Worm (Caenorhabditis elegans): Measurements from ENCODE around the gene prmt-5.

Gene prmt-5

ce11 chrIII:5248706-5249105, 18.4 kb downstream of the prmt-5 start:
- TF ChIP-seq gei-8 (GFP tag; optimal IDR thresholded peaks at IDR 0.05): no peak
- peak in 1 of 2 experiments; percentile 8 for TF ChIP-seq unc-62 (GFP tag; optimal IDR thresholded peaks at IDR 0.05 in 1 of 2)
- no peak for TF ChIP-seq unc-62 (tag; optimal IDR thresholded peaks at IDR 0.05)
- TF ChIP-seq mxl-2 (GFP tag; conservative IDR thresholded peaks at IDR 0.05): no peak
- TF ChIP-seq hmg-1.1 (GFP tag; IDR thresholded peaks at IDR 0.05): no peak
- TF ChIP-seq unc-130 (GFP tag; optimal IDR thresholded peaks at IDR 0.05): no peak

- TF ChIP-seq T20F7.1 (GFP tag; optimal IDR thresholded peaks at IDR 0.05) (peak; percentile 88), ceh-28 (tag; optimal IDR thresholded peaks at IDR 0.05) (no peak), lir-3 (tag; optimal IDR thresholded peaks at IDR 0.05) (no peak)
Observed at ce11 chrIII:5254108-5254507, 23.8 kb downstream of the prmt-5 start, which contains the start of the genes sumv-1 and gop-1. Gene sumv-1, minus strand, starts transcription at chrIII:5254187. Gene gop-1, plus strand, starts transcription at chrIII:5254438.

- TF ChIP-seq nhr-6 (tag; optimal IDR thresholded peaks at IDR 0.05): no peak
- TF ChIP-seq unc-62 (GFP tag; optimal IDR thresholded peaks at IDR 0.05 in 1 of 2): peak in 1 of 2 experiments; percentile 92
- TF ChIP-seq unc-62 (tag; optimal IDR thresholded peaks at IDR 0.05): no peak
- peak; percentile 24 for TF ChIP-seq ama-1 (optimal IDR thresholded peaks at IDR 0.05)
Observed at ce11 chrIII:5258918-5259317, 28.6 kb downstream of the prmt-5 start, which contains the start of gene gop-2. Gene gop-2, plus strand, starts transcription at chrIII:5259023.

ce11 chrIII:5260394-5260793, 30.0 kb downstream of the prmt-5 start, which contains the start of gene gop-3:
Gene gop-3, plus strand, starts transcription at chrIII:5260694.
- TF ChIP-seq nhr-28 (tag; optimal IDR thresholded peaks at IDR 0.05) (no peak), saeg-2 (GFP tag; IDR thresholded peaks at IDR 0.05) (no peak), duxl-1 (tag; optimal IDR thresholded peaks at IDR 0.05; ENCODE audit: poor library complexity) (no peak), zfp-2 (tag; optimal IDR thresholded peaks at IDR 0.05) (no peak), nhr-102 (tag; optimal IDR thresholded peaks at IDR 0.05) (no peak), vab-7 (GFP tag; IDR thresholded peaks at IDR 0.05) (no peak), aly-2 (tag; optimal IDR thresholded peaks at IDR 0.05) (no peak), pqm-1 (tag; optimal IDR thresholded peaks at IDR 0.05) (no peak), lin-29 (GFP tag; IDR thresholded peaks at IDR 0.05) (no peak)

ce11 chrIII:5263299-5263993, 33.1 kb downstream of the prmt-5 start, which contains the start of the genes C34E10.9 and hap-1:
Gene C34E10.9, minus strand, starts transcription at chrIII:5263399.
Gene hap-1, plus strand, starts transcription at chrIII:5263943.
- no peak for TF ChIP-seq cey-2 (tag; optimal IDR thresholded peaks at IDR 0.05; ENCODE audit: borderline replicate concordance, insufficient read depth)
- no peak for TF ChIP-seq nhr-111 (GFP tag; optimal IDR thresholded peaks at IDR 0.05)
- no peak for TF ChIP-seq daf-12 (tag; optimal IDR thresholded peaks at IDR 0.05)
- TF ChIP-seq zip-11 (GFP tag; IDR thresholded peaks at IDR 0.05): no peak
- TF ChIP-seq dmd-8 (GFP tag; IDR thresholded peaks at IDR 0.05): no peak
- TF ChIP-seq unc-130 (GFP tag; optimal IDR thresholded peaks at IDR 0.05): no peak
- TF ChIP-seq ceh-32 (tag; optimal IDR thresholded peaks at IDR 0.05; ENCODE audit: poor library complexity): no peak
- TF ChIP-seq pqm-1 (tag; optimal IDR thresholded peaks at IDR 0.05): no peak
- no peak for TF ChIP-seq set-16 (GFP tag; IDR thresholded peaks at IDR 0.05)
- no peak for TF ChIP-seq unc-39 (tag; optimal IDR thresholded peaks at IDR 0.05)
- TF ChIP-seq hlh-11 (tag; optimal IDR thresholded peaks at IDR 0.05): no peak

- no peak for TF ChIP-seq nhr-111 (GFP tag; optimal IDR thresholded peaks at IDR 0.05)
- TF ChIP-seq skn-1 (tag; optimal IDR thresholded peaks at IDR 0.05): no peak
- TF ChIP-seq unc-62 (GFP tag; optimal IDR thresholded peaks at IDR 0.05 in 1 of 2): peak in 1 of 2 experiments; percentile 17
- TF ChIP-seq unc-62 (tag; optimal IDR thresholded peaks at IDR 0.05): no peak
Observed at ce11 chrIII:5264813-5265212, 34.5 kb downstream of the prmt-5 start, which contains the start of gene gro-1. Gene gro-1, plus strand, starts transcription at chrIII:5265113.
